ENCODE assay signal across 3 worm cellular contexts in genomic region chrIII:13624226-13624625, ce11.
TF ChIP-seq lines count a peak whose summit lies in the region.

TSS of gene taf-9 (plus strand) at chrIII:13624276.

TF ChIP-seq in whole organism, L3 larva, 47 proteins besides CTCF, POLR2A, EP300 and RAD21:
- peak; percentile 45 for TF ChIP-seq ama-1 (optimal IDR thresholded peaks at IDR 0.05; lab: Kevin White, UChicago)
- TF ChIP-seq nhr-28 (tag; optimal IDR thresholded peaks at IDR 0.05; lab: Kevin White, UChicago) = no peak
- TF ChIP-seq nfya-1 (tag; optimal IDR thresholded peaks at IDR 0.05; lab: Kevin White, UChicago; ENCODE audit: insufficient read depth) = no peak
- TF ChIP-seq sea-2 (GFP tag; optimal IDR thresholded peaks at IDR 0.05; lab: Kevin White, UChicago) = no peak
- TF ChIP-seq nhr-43 (tag; optimal IDR thresholded peaks at IDR 0.05; lab: Kevin White, UChicago; ENCODE audit: poor library complexity, severe bottlenecking) = peak; percentile 13

TF ChIP-seq in whole organism, L4 larva, 104 proteins besides CTCF, POLR2A, EP300 and RAD21:
- TF ChIP-seq zip-11 (GFP tag; IDR thresholded peaks at IDR 0.05; lab: Robert Waterston, UW) (no peak), dve-1 (tag; optimal IDR thresholded peaks at IDR 0.05; lab: Kevin White, UChicago; ENCODE audit: insufficient read depth) (peak; percentile 9), lin-38 (GFP tag; IDR thresholded peaks at IDR 0.05; lab: Robert Waterston, UW) (peak; percentile 51), D1046.2 (GFP tag; IDR thresholded peaks at IDR 0.05; lab: Robert Waterston, UW) (no peak), ceh-32 (tag; optimal IDR thresholded peaks at IDR 0.05; lab: Kevin White, UChicago; ENCODE audit: poor library complexity) (no peak), php-3 (GFP tag; IDR thresholded peaks at IDR 0.05; lab: Robert Waterston, UW) (0 out of 2 replicates have a peak, but pooled peaks have one; percentile 9), ama-1 (optimal IDR thresholded peaks at IDR 0.05; lab: Kevin White, UChicago) (peak; percentile 75), F26F4.8 (GFP tag; conservative IDR thresholded peaks at IDR 0.05; lab: Robert Waterston, UW) (no peak), ceh-82 (tag; optimal IDR thresholded peaks at IDR 0.05; lab: Kevin White, UChicago) (no peak), ceh-20 (GFP tag; IDR thresholded peaks at IDR 0.05; lab: Robert Waterston, UW) (0 out of 2 replicates have a peak, but pooled peaks have one; percentile 22), egl-43 (GFP tag; IDR thresholded peaks at IDR 0.05; lab: Robert Waterston, UW) (0 out of 2 replicates have a peak, but pooled peaks have one; percentile 53), F49E8.2 (tag; optimal IDR thresholded peaks at IDR 0.05; lab: Kevin White, UChicago; ENCODE audit: borderline replicate concordance) (no peak), lsy-2 (tag; optimal IDR thresholded peaks at IDR 0.05; lab: Kevin White, UChicago) (peak in 1 of 2 experiments; percentile 17), lin-15B (tag; optimal IDR thresholded peaks at IDR 0.05; lab: Kevin White, UChicago) (no peak), daf-16 (GFP tag; optimal IDR thresholded peaks at IDR 0.05; lab: Kevin White, UChicago) (no peak), daf-16 (tag; optimal IDR thresholded peaks at IDR 0.05; lab: Kevin White, UChicago) (no peak), hlh-30 (tag; optimal IDR thresholded peaks at IDR 0.05; lab: Kevin White, UChicago; ENCODE audit: insufficient read depth) (no peak), rbr-2 (tag; optimal IDR thresholded peaks at IDR 0.05; lab: Kevin White, UChicago) (no peak)

TF ChIP-seq in whole organism, young adult, 124 proteins besides CTCF, POLR2A, EP300 and RAD21:
- TF ChIP-seq attf-6 (GFP tag; IDR thresholded peaks at IDR 0.05; lab: Robert Waterston, UW) = 0 out of 2 replicates have a peak, but pooled peaks have one; percentile 21
- TF ChIP-seq F57C9.4 (tag; optimal IDR thresholded peaks at IDR 0.05; lab: Kevin White, UChicago) = no peak
- no peak for TF ChIP-seq rcor-1 (GFP tag; IDR thresholded peaks at IDR 0.05; lab: Robert Waterston, UW)
- TF ChIP-seq lin-40 (tag; optimal IDR thresholded peaks at IDR 0.05; lab: Kevin White, UChicago) = no peak
- TF ChIP-seq pha-4 (tag; optimal IDR thresholded peaks at IDR 0.05; lab: Kevin White, UChicago) = no peak
- TF ChIP-seq tlf-1 (GFP tag; optimal IDR thresholded peaks at IDR 0.05; lab: Kevin White, UChicago) = no peak
- TF ChIP-seq unc-130 (GFP tag; optimal IDR thresholded peaks at IDR 0.05; lab: Kevin White, UChicago) = no peak
- no peak for TF ChIP-seq nhr-27 (tag; optimal IDR thresholded peaks at IDR 0.05; lab: Kevin White, UChicago)
- no peak for TF ChIP-seq hlh-26 (GFP tag; conservative IDR thresholded peaks at IDR 0.05; lab: Robert Waterston, UW)
- no peak for TF ChIP-seq F22D6.2 (tag; optimal IDR thresholded peaks at IDR 0.05; lab: Kevin White, UChicago)
- no peak for TF ChIP-seq cebp-1 (GFP tag; IDR thresholded peaks at IDR 0.05; lab: Robert Waterston, UW)
- peak; percentile 14 for TF ChIP-seq cebp-1 (tag; optimal IDR thresholded peaks at IDR 0.05; lab: Kevin White, UChicago)
- no peak for TF ChIP-seq chd-7 (tag; optimal IDR thresholded peaks at IDR 0.05; lab: Kevin White, UChicago)
- 0 out of 2 replicates have a peak, but pooled peaks have one; percentile 27 for TF ChIP-seq hsf-1 (GFP tag; IDR thresholded peaks at IDR 0.05; lab: Robert Waterston, UW)
- TF ChIP-seq hrde-1 (tag; optimal IDR thresholded peaks at IDR 0.05; lab: Kevin White, UChicago; ENCODE audit: borderline replicate concordance) = no peak
- no peak for TF ChIP-seq F55B11.4 (tag; optimal IDR thresholded peaks at IDR 0.05; lab: Kevin White, UChicago; ENCODE audit: borderline replicate concordance, insufficient read depth)
- TF ChIP-seq nfyb-1 (GFP tag; IDR thresholded peaks at IDR 0.05; lab: Robert Waterston, UW) = no peak
- TF ChIP-seq hmg-1.2 (GFP tag; IDR thresholded peaks at IDR 0.05; lab: Robert Waterston, UW) = peak; percentile 6; the same call in 1 of the 2 replicates
- no peak for TF ChIP-seq gei-17 (GFP tag; optimal IDR thresholded peaks at IDR 0.05; lab: Kevin White, UChicago)
- TF ChIP-seq C06A6.2 (GFP tag; conservative IDR thresholded peaks at IDR 0.05; lab: Robert Waterston, UW) = no peak
- no peak for TF ChIP-seq hmg-20 (GFP tag; IDR thresholded peaks at IDR 0.05; lab: Robert Waterston, UW)
- TF ChIP-seq rec-8 (tag; optimal IDR thresholded peaks at IDR 0.05; lab: Kevin White, UChicago) = no peak
- 0 out of 2 replicates have a peak, but pooled peaks have one; percentile 30 for TF ChIP-seq D2030.7 (GFP tag; IDR thresholded peaks at IDR 0.05; lab: Robert Waterston, UW)
- TF ChIP-seq snpc-3.4 (tag; optimal IDR thresholded peaks at IDR 0.05; lab: Kevin White, UChicago) = peak; percentile 2
- no peak for TF ChIP-seq ztf-18 (tag; optimal IDR thresholded peaks at IDR 0.05; lab: Kevin White, UChicago)
- no peak for TF ChIP-seq Y79H2A.3 (GFP tag; conservative IDR thresholded peaks at IDR 0.05; lab: Robert Waterston, UW)
- no peak for TF ChIP-seq xnd-1 (tag; optimal IDR thresholded peaks at IDR 0.05; lab: Kevin White, UChicago)
- TF ChIP-seq lsy-27 (tag; optimal IDR thresholded peaks at IDR 0.05; lab: Kevin White, UChicago; ENCODE audit: borderline replicate concordance, insufficient read depth) = no peak
- TF ChIP-seq lir-1 (GFP tag; conservative IDR thresholded peaks at IDR 0.05; lab: Robert Waterston, UW) = no peak
- TF ChIP-seq nhr-179 (tag; optimal IDR thresholded peaks at IDR 0.05; lab: Kevin White, UChicago) = no peak
- TF ChIP-seq athp-1 (tag; optimal IDR thresholded peaks at IDR 0.05; lab: Kevin White, UChicago) = no peak
- TF ChIP-seq egl-18 (GFP tag; IDR thresholded peaks at IDR 0.05; lab: Robert Waterston, UW) = no peak
- TF ChIP-seq aptf-3 (GFP tag; IDR thresholded peaks at IDR 0.05; lab: Robert Waterston, UW) = 0 out of 2 replicates have a peak, but pooled peaks have one; percentile 12
- no peak for TF ChIP-seq ztf-28 (GFP tag; IDR thresholded peaks at IDR 0.05; lab: Robert Waterston, UW)
- TF ChIP-seq nhr-80 (tag; optimal IDR thresholded peaks at IDR 0.05; lab: Kevin White, UChicago) = no peak
- TF ChIP-seq mes-4 (tag; optimal IDR thresholded peaks at IDR 0.05; lab: Kevin White, UChicago) = no peak
- no peak for TF ChIP-seq atf-7 (tag; optimal IDR thresholded peaks at IDR 0.05; lab: Kevin White, UChicago)
- TF ChIP-seq ceh-58 (GFP tag; IDR thresholded peaks at IDR 0.05; lab: Robert Waterston, UW) = 0 out of 2 replicates have a peak, but pooled peaks have one; percentile 39
- peak; percentile 58; the same call in 1 of the 2 replicates for TF ChIP-seq Y53G8AR.9 (GFP tag; conservative IDR thresholded peaks at IDR 0.05; lab: Robert Waterston, UW)
- TF ChIP-seq Y67H2A.10 (GFP tag; conservative IDR thresholded peaks at IDR 0.05; lab: Robert Waterston, UW) = no peak
- TF ChIP-seq repo-1 (tag; optimal IDR thresholded peaks at IDR 0.05; lab: Kevin White, UChicago) = peak; percentile 71
- no peak for TF ChIP-seq hlh-12 (tag; optimal IDR thresholded peaks at IDR 0.05; lab: Kevin White, UChicago)
- no peak for TF ChIP-seq dox-1 (GFP tag; IDR thresholded peaks at IDR 0.05; lab: Robert Waterston, UW)
- TF ChIP-seq madf-8 (GFP tag; conservative IDR thresholded peaks at IDR 0.05; lab: Robert Waterston, UW) = no peak
- no peak for TF ChIP-seq ama-1 (optimal IDR thresholded peaks at IDR 0.05; lab: Kevin White, UChicago)
- no peak for TF ChIP-seq ama-1 (GFP tag; optimal IDR thresholded peaks at IDR 0.05; lab: Kevin White, UChicago)
- TF ChIP-seq sdz-38 (tag; optimal IDR thresholded peaks at IDR 0.05; lab: Kevin White, UChicago) = no peak
- no peak for TF ChIP-seq ztf-3 (GFP tag; optimal IDR thresholded peaks at IDR 0.05; lab: Kevin White, UChicago)
- no peak for TF ChIP-seq F49E8.2 (tag; optimal IDR thresholded peaks at IDR 0.05; lab: Kevin White, UChicago; ENCODE audit: insufficient read depth)
- TF ChIP-seq F10E7.11 (tag; optimal IDR thresholded peaks at IDR 0.05; lab: Kevin White, UChicago) = peak; percentile 18
- TF ChIP-seq T26A5.8 (tag; optimal IDR thresholded peaks at IDR 0.05; lab: Kevin White, UChicago) = no peak
- TF ChIP-seq lsl-1 (GFP tag; optimal IDR thresholded peaks at IDR 0.05; lab: Kevin White, UChicago) = no peak
- TF ChIP-seq tbp1 (GFP tag; optimal IDR thresholded peaks at IDR 0.05; lab: Kevin White, UChicago) = no peak
TF ChIP-seq in whole organism, young adult: peak in this region for 11.
